Fruit fly (Drosophila melanogaster) whole organism, adult: ENCODE data around the gene mIF2.

Experiments used
- CG11617 ChIP-seq: fragments of 200-800 bp; sonication (Bioruptor generic); optimal IDR thresholded peaks from 2 replicates; lab custom pipeline; 2017; ENCODE audit warnings: mild to moderate bottlenecking, missing biosample characterization, missing genetic modification reagents, missing genetic modification characterization
- CG33017 ChIP-seq: fragments of 200-800 bp; sonication (Bioruptor generic); optimal IDR thresholded peaks from 2 replicates; lab custom pipeline; 2018; ENCODE audit warnings: missing biosample characterization, mild to moderate bottlenecking, missing genetic modification characterization, moderate library complexity
- CG5204 ChIP-seq: fragments of 200-800 bp; sonication (Bioruptor generic); optimal IDR thresholded peaks from 2 replicates; lab custom pipeline; 2016; ENCODE audit warnings: missing biosample characterization, missing genetic modification characterization
- CG7045 ChIP-seq: fragments of 200-800 bp; sonication (Bioruptor generic); optimal IDR thresholded peaks from 2 replicates; lab custom pipeline; 2017; ENCODE audit warnings: missing biosample characterization, mild to moderate bottlenecking, missing genetic modification characterization
- CG7101 ChIP-seq: fragments of 200-800 bp; sonication (Bioruptor generic); optimal IDR thresholded peaks from 2 replicates; lab custom pipeline; 2018; ENCODE audit warnings: missing biosample characterization, mild to moderate bottlenecking, missing genetic modification characterization, moderate library complexity
- Clk ChIP-seq: fragments of 200-800 bp; sonication (Bioruptor generic); optimal IDR thresholded peaks from 2 replicates; lab custom pipeline; 2017; ENCODE audit warnings: missing biosample characterization, missing genetic modification characterization
- Hr96 ChIP-seq: fragments of 200-800 bp; sonication (Bioruptor generic); optimal IDR thresholded peaks from 2 replicates; lab custom pipeline; 2016; ENCODE audit warnings: missing biosample characterization, missing genetic modification characterization
- bab1 ChIP-seq: fragments of 200-800 bp; sonication (Bioruptor generic); optimal IDR thresholded peaks from 3 replicates; lab custom pipeline; 2019; ENCODE audit warnings: missing biosample characterization, mild to moderate bottlenecking, missing genetic modification characterization, moderate library complexity
- kay ChIP-seq: fragments of 200-800 bp; sonication (Bioruptor generic); peaks from one replicate; lab custom pipeline; 2016; ENCODE audit warnings: missing biosample characterization, missing genetic modification characterization, borderline replicate concordance
- pad ChIP-seq: fragments of 200-800 bp; sonication (Bioruptor generic); optimal IDR thresholded peaks from 3 replicates; lab custom pipeline; 2017; ENCODE audit warnings: missing biosample characterization, missing genetic modification characterization, mild to moderate bottlenecking, moderate library complexity, missing genetic modification reagents
- toe ChIP-seq: fragments of 200-800 bp; sonication (Bioruptor generic); optimal IDR thresholded peaks from 2 replicates; lab custom pipeline; 2016; ENCODE audit warnings: missing biosample characterization, missing genetic modification characterization

DNA sequence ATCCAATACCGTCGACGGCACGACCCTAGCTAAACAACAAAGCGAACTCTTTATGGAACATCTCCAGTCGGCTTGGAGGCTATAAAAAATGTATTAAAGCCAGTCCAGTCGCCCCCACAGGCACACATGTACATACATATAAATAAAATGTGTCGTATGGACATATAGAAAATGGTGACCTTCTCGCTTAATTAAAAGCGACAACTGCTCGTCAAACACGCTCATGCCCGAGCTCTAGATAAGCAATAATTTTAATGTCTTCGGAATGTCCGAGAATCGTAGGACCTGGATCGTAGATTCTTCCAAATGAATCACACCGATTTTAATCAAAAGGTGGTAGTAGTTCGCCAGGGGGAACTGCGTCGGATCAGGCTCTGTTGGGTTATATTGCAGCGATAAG is 35.4 kb upstream of the mIF2 start:
- peak; percentile 68 for TF ChIP-seq kay (GFP tag; lab: Kevin White, UChicago)
- no peak for TF ChIP-seq CG11617
- TF ChIP-seq CG7045 (GFP tag; lab: Kevin White, UChicago) = no peak
- no peak for TF ChIP-seq toe (GFP tag; lab: Kevin White, UChicago)
- no peak for TF ChIP-seq bab1 (GFP tag; lab: Kevin White, UChicago)
- TF ChIP-seq CG33017 (tag; lab: Kevin White, UChicago) = no peak
- no peak for TF ChIP-seq CG7101 (tag; lab: Kevin White, UChicago)
- no peak for TF ChIP-seq CG5204 (GFP tag; lab: Kevin White, UChicago)
- TF ChIP-seq Clk (GFP tag; lab: Kevin White, UChicago) = no peak
- no peak for TF ChIP-seq pad (GFP tag; lab: Kevin White, UChicago)
- TF ChIP-seq Hr96 (GFP tag; lab: Kevin White, UChicago) = no peak
